Fruit fly (Drosophila melanogaster) whole organism, wandering third instar larva: Measurements from ENCODE around the gene CG43333.
A peak's percentile ranks its signal among the peaks of the same experiment; 100 is the strongest.

Experiments
- Abd-B ChIP-seq: fragments of >200 bp; optimal IDR thresholded peaks from 2 replicates; lab custom pipeline; 2017; ENCODE audit warnings: missing biosample characterization, missing genetic modification characterization
- CG32264 ChIP-seq: fragments of 200-800 bp; sonication (Bioruptor generic); optimal IDR thresholded peaks from 2 replicates; lab custom pipeline; 2016; ENCODE audit warnings: missing biosample characterization, missing genetic modification characterization
- CrebA ChIP-seq: fragments of 200-800 bp; sonication (Bioruptor generic); optimal IDR thresholded peaks from 2 replicates; lab custom pipeline; 2016; ENCODE audit warnings: missing biosample characterization, mild to moderate bottlenecking, missing genetic modification characterization, borderline replicate concordance
- Dif ChIP-seq: fragments of 200-275, 200-300 bp; sonication (Bioruptor generic); optimal IDR thresholded peaks from 2 replicates; lab custom pipeline; 2018; ENCODE audit warnings: missing biosample characterization, missing genetic modification characterization; ENCODE audit not compliant: partially characterized antibody
- GATAd ChIP-seq: sonication (Bioruptor generic); optimal IDR thresholded peaks from 2 replicates; lab custom pipeline; 2016; ENCODE audit warnings: missing biosample characterization, missing genetic modification characterization
- HLH106 ChIP-seq: fragments of 200-800 bp; optimal IDR thresholded peaks from 3 replicates; lab custom pipeline; 2019; ENCODE audit warnings: missing biosample characterization, mild to moderate bottlenecking, missing genetic modification characterization, moderate library complexity
- Hnf4 ChIP-seq: fragments of 200-800 bp; sonication (Bioruptor generic); optimal IDR thresholded peaks from 2 replicates; lab custom pipeline; 2016; ENCODE audit warnings: missing biosample characterization, mild to moderate bottlenecking, missing genetic modification characterization
- Hr78 ChIP-seq: fragments of >200 bp; optimal IDR thresholded peaks from 2 replicates; lab custom pipeline; 2017; ENCODE audit warnings: missing biosample characterization, missing genetic modification characterization
- Hr83 ChIP-seq: fragments of 200-300 bp; sonication (Bioruptor generic); optimal IDR thresholded peaks from 2 replicates; lab custom pipeline; 2016; ENCODE audit warnings: missing biosample characterization, mild to moderate bottlenecking, missing genetic modification characterization, moderate library complexity; ENCODE audit not compliant: poor library complexity, severe bottlenecking
- Jra ChIP-seq: sonication (Bioruptor generic); optimal IDR thresholded peaks from 2 replicates; lab custom pipeline; 2016; ENCODE audit warnings: missing biosample characterization, missing genetic modification characterization
- Mio ChIP-seq: sonication (Bioruptor generic); optimal IDR thresholded peaks from 2 replicates; lab custom pipeline; 2016; ENCODE audit warnings: missing biosample characterization, missing genetic modification characterization
- Rel ChIP-seq, 2 experiments: fragments of 200-800 bp; sonication (Bioruptor generic) in 1 of 2; optimal IDR thresholded peaks; 2 replicates in 1 of 2; 3 replicates in 1 of 2; lab custom pipeline; 2016 to 2019; ENCODE audit warnings: mild to moderate bottlenecking in 2 of 2, missing biosample characterization in 2 of 2, missing genetic modification characterization in 2 of 2, moderate library complexity in 1 of 2
- Sp1 ChIP-seq: fragments of 200-800 bp; sonication (Bioruptor generic); optimal IDR thresholded peaks from 3 replicates; lab custom pipeline; 2019; ENCODE audit warnings: missing biosample characterization, mild to moderate bottlenecking, missing genetic modification characterization, moderate library complexity
- Vsx2 ChIP-seq: fragments of 200-300, 225-300 bp; sonication (Bioruptor generic); optimal IDR thresholded peaks from 2 replicates; lab custom pipeline; 2018; ENCODE audit warnings: missing biosample characterization, missing genetic modification characterization; ENCODE audit not compliant: partially characterized antibody
- br ChIP-seq: fragments of 200-800 bp; sonication (Bioruptor generic); optimal IDR thresholded peaks from 2 replicates; lab custom pipeline; 2016; ENCODE audit warnings: missing biosample characterization, missing genetic modification characterization
- brk ChIP-seq: fragments of 200-800 bp; sonication (Bioruptor generic); optimal IDR thresholded peaks from 2 replicates; lab custom pipeline; 2016; ENCODE audit warnings: missing biosample characterization, mild to moderate bottlenecking, missing genetic modification characterization
- dl ChIP-seq, 2 experiments: fragments of 175-275, 200-275 bp in 1 of 2; fragments of 200-275 bp in 1 of 2; sonication (Bioruptor generic); optimal IDR thresholded peaks; lab custom pipeline; 2018; ENCODE audit warnings: mild to moderate bottlenecking in 2 of 2, missing biosample characterization in 2 of 2, missing genetic modification characterization in 2 of 2, moderate library complexity in 2 of 2; ENCODE audit not compliant: partially characterized antibody in 2 of 2, insufficient read depth in 1 of 2
- dmrt93B ChIP-seq: fragments of 200-800 bp; sonication (Bioruptor generic); optimal IDR thresholded peaks from 2 replicates; lab custom pipeline; 2018; ENCODE audit warnings: missing biosample characterization, mild to moderate bottlenecking, missing genetic modification characterization
- dsf ChIP-seq: sonication (Bioruptor generic); optimal IDR thresholded peaks from 2 replicates; lab custom pipeline; 2016; ENCODE audit warnings: missing biosample characterization, missing genetic modification characterization, borderline replicate concordance
- ey ChIP-seq: fragments of 200-800 bp; sonication (Bioruptor generic); optimal IDR thresholded peaks from 2 replicates; lab custom pipeline; 2016; ENCODE audit warnings: missing biosample characterization, missing genetic modification characterization
- foxo ChIP-seq, 2 experiments: fragments of 200-800 bp; sonication (Bioruptor generic); optimal IDR thresholded peaks; 2 replicates in 1 of 2; 3 replicates in 1 of 2; lab custom pipeline; 2016 to 2017; ENCODE audit warnings: missing biosample characterization in 2 of 2, missing genetic modification characterization in 2 of 2
- fru ChIP-seq: fragments of 200-800 bp; sonication (Bioruptor generic); optimal IDR thresholded peaks from 3 replicates; lab custom pipeline; 2016; ENCODE audit warnings: missing biosample characterization, mild to moderate bottlenecking, missing genetic modification characterization
- h ChIP-seq: fragments of 200-800 bp; sonication (Bioruptor generic); optimal IDR thresholded peaks from 3 replicates; lab custom pipeline; 2016; ENCODE audit warnings: missing biosample characterization, mild to moderate bottlenecking, missing genetic modification characterization
- lola ChIP-seq: fragments of >200 bp; optimal IDR thresholded peaks from 2 replicates; lab custom pipeline; 2017; ENCODE audit warnings: missing biosample characterization, missing genetic modification characterization
- pan ChIP-seq: fragments of >200 bp; optimal IDR thresholded peaks from 2 replicates; lab custom pipeline; 2017
- psq ChIP-seq: fragments of 200-800 bp; sonication (Bioruptor generic); optimal IDR thresholded peaks from 3 replicates; lab custom pipeline; 2017; ENCODE audit warnings: missing biosample characterization, mild to moderate bottlenecking, missing genetic modification characterization, moderate library complexity
- rgr ChIP-seq: fragments of 200-800 bp; sonication (Bioruptor generic); optimal IDR thresholded peaks from 3 replicates; lab custom pipeline; 2016; ENCODE audit warnings: missing biosample characterization, mild to moderate bottlenecking, missing genetic modification characterization
- sage ChIP-seq: fragments of 200-800 bp; sonication (Bioruptor generic); optimal IDR thresholded peaks from 2 replicates; lab custom pipeline; 2016; ENCODE audit warnings: missing biosample characterization, mild to moderate bottlenecking, missing genetic modification characterization
- sv ChIP-seq: fragments of 200-800 bp; sonication (Bioruptor generic); optimal IDR thresholded peaks from 3 replicates; lab custom pipeline; 2016; ENCODE audit warnings: missing biosample characterization, missing genetic modification characterization
- usp ChIP-seq: fragments of >200 bp; optimal IDR thresholded peaks from 2 replicates; lab custom pipeline; 2017; ENCODE audit warnings: missing biosample characterization, missing genetic modification characterization
- woc ChIP-seq: sonication (Bioruptor generic); optimal IDR thresholded peaks from 2 replicates; lab custom pipeline; 2016; ENCODE audit warnings: missing biosample characterization, mild to moderate bottlenecking, missing genetic modification characterization

The CG43333 gene

DNA sequence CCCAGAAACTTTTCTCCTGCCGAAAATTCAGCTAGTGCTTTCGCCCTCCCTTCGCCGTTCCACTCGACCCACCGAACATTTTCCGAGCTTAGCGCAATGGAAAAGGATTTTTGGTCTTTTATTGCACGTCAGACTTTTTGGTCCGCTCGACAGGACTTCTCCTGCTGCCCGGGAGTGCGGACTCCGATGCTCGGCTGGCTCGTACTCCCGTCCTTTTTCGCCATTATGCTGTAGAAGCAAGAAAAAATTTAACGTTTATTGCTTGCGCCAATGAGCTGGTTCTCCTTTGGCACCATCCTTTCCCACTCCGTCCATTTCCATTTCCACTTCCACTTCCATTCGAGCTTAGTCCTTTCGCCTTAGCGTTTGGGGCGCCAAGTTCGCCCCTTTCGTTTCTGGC, 54.9 kb downstream of the CG43333 start:
- TF ChIP-seq dmrt93B (GFP tag; lab: Kevin White, UChicago) = no peak

DNA sequence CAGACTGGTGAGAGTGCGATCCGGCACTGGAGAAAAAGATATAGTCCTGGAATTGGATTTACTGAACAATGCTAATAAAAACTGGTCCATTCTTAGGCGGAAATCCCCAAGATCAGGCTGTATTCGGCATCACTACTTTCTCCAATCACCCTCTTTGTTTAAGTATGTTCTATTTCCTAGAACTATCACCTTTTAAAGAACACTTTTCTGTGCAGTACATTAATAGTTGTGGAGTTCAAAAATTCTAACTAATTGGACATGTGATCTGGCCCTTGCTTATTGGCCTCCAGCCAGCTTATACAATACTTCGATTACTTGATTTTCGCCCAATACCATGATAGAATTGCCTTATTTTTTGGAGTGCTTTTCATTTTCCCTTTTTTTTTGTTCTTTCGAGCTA, 56.9 kb downstream of the CG43333 start:
- TF ChIP-seq psq (GFP tag; lab: Kevin White, UChicago) = no peak
- TF ChIP-seq rgr (GFP tag; lab: Kevin White, UChicago) = no peak
- TF ChIP-seq Hr83 (GFP tag; lab: Kevin White, UChicago) = no peak
- TF ChIP-seq usp (GFP tag; lab: Kevin White, UChicago) = no peak
- no peak for TF ChIP-seq Mio (GFP tag; lab: Kevin White, UChicago)

DNA sequence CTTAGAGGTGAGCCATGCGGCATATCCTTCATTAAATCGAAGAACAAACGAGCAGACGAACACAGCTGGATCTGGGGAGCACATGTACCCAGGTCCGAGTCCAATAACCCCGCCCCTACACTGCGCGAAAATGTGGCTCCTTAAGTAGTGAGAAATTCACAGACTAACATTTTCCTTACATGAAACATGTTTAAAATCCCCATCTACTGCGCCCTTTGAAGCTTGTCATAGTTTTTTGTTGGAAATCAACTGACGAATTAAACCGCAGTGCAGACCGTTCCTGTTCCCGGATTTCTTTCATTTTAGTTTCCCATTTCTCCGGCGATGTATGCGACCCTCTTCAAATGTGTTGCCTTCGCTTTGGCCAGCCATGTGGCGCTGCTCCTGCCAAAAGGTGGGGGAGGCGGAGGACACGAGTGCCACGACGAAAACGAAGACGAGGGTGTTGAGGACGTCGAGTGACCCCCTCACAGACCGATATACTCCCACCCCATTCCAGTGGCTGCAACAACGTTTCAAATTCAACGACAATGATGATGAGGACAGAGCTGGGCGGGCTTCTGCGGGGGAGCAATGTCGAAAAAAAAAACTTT, 57.6 kb downstream of the CG43333 start:
- TF ChIP-seq fru (GFP tag; lab: Kevin White, UChicago) (no peak), CG32264 (GFP tag; lab: Kevin White, UChicago) (no peak), CrebA (GFP tag; lab: Kevin White, UChicago) (no peak), Vsx2 (GFP tag; lab: Kevin White, UChicago) (no peak), Sp1 (GFP tag; lab: Kevin White, UChicago) (no peak), HLH106 (tag; lab: Kevin White, UChicago) (peak; percentile 37), dmrt93B (GFP tag; lab: Kevin White, UChicago) (no peak), sv (GFP tag; lab: Kevin White, UChicago) (peak; percentile 9), br (GFP tag; lab: Kevin White, UChicago) (no peak), sage (GFP tag; lab: Kevin White, UChicago) (no peak), Hnf4 (GFP tag; lab: Kevin White, UChicago) (no peak), woc (GFP tag; lab: Kevin White, UChicago) (no peak), Rel (GFP tag; optimal IDR thresholded peaks at IDR 0.05; lab: Kevin White, UChicago) (no peak), Rel (tag; optimal IDR thresholded peaks at IDR 0.05; lab: Kevin White, UChicago) (no peak), h (peak; percentile 1), dsf (GFP tag; lab: Kevin White, UChicago) (no peak), GATAd (GFP tag; lab: Kevin White, UChicago) (no peak), Jra (GFP tag; lab: Kevin White, UChicago) (no peak), Mio (GFP tag; lab: Kevin White, UChicago) (no peak), Abd-B (GFP tag; lab: Kevin White, UChicago) (no peak), brk (GFP tag; lab: Kevin White, UChicago) (no peak), Dif (GFP tag; lab: Kevin White, UChicago) (no peak), pan (no peak), Hr83 (GFP tag; lab: Kevin White, UChicago) (no peak), dl (GFP tag; optimal IDR thresholded peaks at IDR 0.05; lab: Kevin White, UChicago; ENCODE audit: insufficient read depth in 1 of 2, partially characterized antibody in 2 of 2) (no peak), lola (GFP tag; lab: Kevin White, UChicago) (no peak), foxo (GFP tag; optimal IDR thresholded peaks at IDR 0.05; lab: Kevin White, UChicago) (peak in 1 of 2 experiments; percentile 16), usp (GFP tag; lab: Kevin White, UChicago) (no peak), Hr78 (no peak), rgr (GFP tag; lab: Kevin White, UChicago) (no peak), ey (no peak)

DNA sequence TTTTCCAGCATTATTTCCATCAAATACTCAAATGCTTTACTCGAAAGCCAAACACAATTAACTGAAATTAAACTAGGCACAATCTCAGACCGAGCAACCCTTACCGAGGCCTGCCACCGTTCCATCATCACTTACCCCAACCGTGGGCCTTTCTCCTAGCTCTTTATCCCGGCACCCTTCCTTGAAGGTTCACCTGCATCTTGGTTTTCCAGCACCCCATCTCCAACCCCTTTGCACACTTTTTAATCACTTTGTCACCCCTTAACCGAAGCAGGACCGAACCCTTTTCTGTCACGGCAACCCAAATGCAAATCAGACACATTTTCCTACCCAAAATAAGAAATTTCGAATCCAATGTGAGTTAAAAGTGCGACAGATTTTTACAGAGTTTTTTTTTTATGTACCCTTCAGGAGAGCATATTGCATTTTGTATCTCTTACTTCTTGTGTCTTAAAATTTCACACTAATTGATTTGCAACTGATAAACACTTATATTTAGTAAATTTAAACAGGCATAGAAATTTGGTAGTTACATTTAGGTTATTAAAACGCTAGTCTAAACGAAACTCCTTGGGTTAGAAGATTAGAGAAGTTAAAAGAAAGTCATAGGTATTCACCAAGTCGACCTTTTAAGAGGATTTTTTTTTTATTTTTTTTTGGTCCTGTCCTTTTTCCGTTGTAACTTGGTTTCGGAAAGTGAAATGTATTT, 59.6 kb downstream of the CG43333 start:
- no peak for TF ChIP-seq woc (GFP tag; lab: Kevin White, UChicago)
- no peak for TF ChIP-seq dsf (GFP tag; lab: Kevin White, UChicago)
